Worm (Caenorhabditis elegans) whole organism, young adult: ENCODE measurements around the gene clc-27.
"Not testable (repeated sequence)": the region's sequence is repeated elsewhere in the genome, so short reads cannot be mapped to it uniquely, and the experiment has no call there.

ENCODE experiments used
- B0336.3 ChIP-seq: fragments of 200-800 bp; sonication (Bioruptor generic); IDR thresholded peaks from 2 replicates; pipeline ENCODE4 v1.3.6; 2022; ENCODE audit warnings: missing genetic modification characterization, missing compliant biosample characterization
- D2030.7 ChIP-seq: fragments of 200-800 bp; sonication (Bioruptor generic); IDR thresholded peaks from 2 replicates; pipeline ENCODE4 v1.3.6; 2022; ENCODE audit warnings: missing genetic modification reagents, missing genetic modification characterization, missing compliant biosample characterization
- F57C9.4 ChIP-seq: sonication (generic microtip); optimal IDR thresholded peaks from 2 replicates; lab custom pipeline; 2017; ENCODE audit warnings: mild to moderate bottlenecking, missing genetic modification characterization, missing compliant biosample characterization
- Y53G8AR.9 ChIP-seq: fragments of 200-800 bp; sonication (Bioruptor generic); conservative IDR thresholded peaks from 2 replicates; pipeline ENCODE4 v1.3.6; 2022; ENCODE audit warnings: missing genetic modification reagents, missing genetic modification characterization, missing compliant biosample characterization
- Y79H2A.3 ChIP-seq: fragments of 200-800 bp; sonication (Bioruptor generic); conservative IDR thresholded peaks from 2 replicates; pipeline ENCODE4 v1.3.6; 2022; ENCODE audit warnings: missing genetic modification reagents, missing genetic modification characterization, missing compliant biosample characterization
- bed-1 ChIP-seq: fragments of 200-800 bp; sonication (Bioruptor generic); IDR thresholded peaks from 2 replicates; pipeline ENCODE4 v1.3.6; 2022; ENCODE audit warnings: missing genetic modification reagents, missing genetic modification characterization, missing compliant biosample characterization
- ccch-3 ChIP-seq: fragments of 200-800 bp; sonication (Bioruptor generic); optimal IDR thresholded peaks from 2 replicates; lab custom pipeline; 2018; ENCODE audit warnings: mild to moderate bottlenecking, missing genetic modification characterization, missing compliant biosample characterization
- cebp-1 ChIP-seq, 2 experiments: fragments of 200-800 bp in 1 of 2; sonication (Bioruptor generic) in 1 of 2; sonication (generic microtip) in 1 of 2; IDR thresholded peaks in 1 of 2; optimal IDR thresholded peaks in 1 of 2; 2 replicates each; pipeline versions ENCODE4 v1.3.6 to Lab custom; 2017 to 2022; ENCODE audit warnings: missing compliant biosample characterization in 2 of 2, missing genetic modification characterization in 2 of 2, mild to moderate bottlenecking in 1 of 2, missing genetic modification reagents in 1 of 2, moderate library complexity in 1 of 2
- dpff-1 ChIP-seq: sonication (generic microtip); optimal IDR thresholded peaks from 2 replicates; lab custom pipeline; 2017; ENCODE audit warnings: mild to moderate bottlenecking, missing genetic modification characterization, missing compliant biosample characterization
- egrh-3 ChIP-seq: fragments of 200-800 bp; sonication (Bioruptor generic); IDR thresholded peaks from 2 replicates; pipeline ENCODE4 v1.3.6; 2022; ENCODE audit warnings: missing genetic modification reagents, missing genetic modification characterization, missing compliant biosample characterization
- ets-4 ChIP-seq: fragments of 200-800 bp; sonication (Bioruptor generic); optimal IDR thresholded peaks from 2 replicates; lab custom pipeline; 2018; ENCODE audit warnings: mild to moderate bottlenecking, missing genetic modification characterization, missing compliant biosample characterization
- him-1 ChIP-seq: sonication (generic microtip); optimal IDR thresholded peaks from 2 replicates; lab custom pipeline; 2016; ENCODE audit warnings: missing genotype, missing genetic modification reagents, missing genetic modification characterization, missing compliant biosample characterization
- hlh-12 ChIP-seq: sonication (generic microtip); optimal IDR thresholded peaks from 2 replicates; lab custom pipeline; 2016; ENCODE audit warnings: missing genetic modification characterization, missing compliant biosample characterization
- hmg-20 ChIP-seq: fragments of 200-800 bp; sonication (Bioruptor generic); IDR thresholded peaks from 2 replicates; pipeline ENCODE4 v1.3.6; 2022; ENCODE audit warnings: missing genetic modification reagents, missing genetic modification characterization, missing compliant biosample characterization
- hsf-1 ChIP-seq: fragments of 200-800 bp; sonication (Bioruptor generic); IDR thresholded peaks from 2 replicates; pipeline ENCODE4 v1.3.6; 2022; ENCODE audit warnings: missing genetic modification reagents, missing genetic modification characterization, missing compliant biosample characterization
- let-607 ChIP-seq, 2 experiments: fragments of 200-800 bp in 1 of 2; sonication (Bioruptor generic) in 1 of 2; sonication (generic microtip) in 1 of 2; optimal IDR thresholded peaks; 2 replicates each; lab custom pipeline; 2016 to 2018; ENCODE audit warnings: mild to moderate bottlenecking in 2 of 2, missing compliant biosample characterization in 2 of 2, missing genetic modification characterization in 2 of 2, moderate library complexity in 2 of 2, missing genotype in 1 of 2
- lin-26 ChIP-seq: fragments of 200-800 bp; sonication (Bioruptor generic); IDR thresholded peaks from 2 replicates; pipeline ENCODE4 v1.3.6; 2022; ENCODE audit warnings: missing genetic modification reagents, missing genetic modification characterization, missing compliant biosample characterization
- lsl-1 ChIP-seq: fragments of 200-800 bp; sonication (Bioruptor generic); optimal IDR thresholded peaks from 2 replicates; lab custom pipeline; 2018; ENCODE audit warnings: mild to moderate bottlenecking, missing genetic modification characterization, moderate library complexity, missing compliant biosample characterization
- madf-10 ChIP-seq: sonication (generic microtip); optimal IDR thresholded peaks from 2 replicates; lab custom pipeline; 2016; ENCODE audit warnings: mild to moderate bottlenecking, missing genetic modification characterization, missing compliant biosample characterization
- nfya-2 ChIP-seq: fragments of 200-800 bp; sonication (Bioruptor generic); IDR thresholded peaks from 2 replicates; pipeline ENCODE4 v1.3.6; 2022; ENCODE audit warnings: missing genetic modification reagents, missing genetic modification characterization, missing compliant biosample characterization
- nhr-80 ChIP-seq: sonication (generic microtip); optimal IDR thresholded peaks from 2 replicates; lab custom pipeline; 2016; ENCODE audit warnings: missing genetic modification characterization, missing compliant biosample characterization
- nhr-90 ChIP-seq: sonication (generic microtip); optimal IDR thresholded peaks from 2 replicates; lab custom pipeline; 2016; ENCODE audit warnings: missing genotype, mild to moderate bottlenecking, missing genetic modification characterization, missing compliant biosample characterization
- pbrm-1 ChIP-seq: fragments of 200-800 bp; sonication (Bioruptor generic); IDR thresholded peaks from 2 replicates; pipeline ENCODE4 v1.3.6; 2022; ENCODE audit warnings: missing genetic modification reagents, missing genetic modification characterization, missing compliant biosample characterization
- rpc-1 ChIP-seq, 2 experiments: fragments of 150-350 bp in 1 of 2; sonication (generic microtip) in 1 of 2; optimal IDR thresholded peaks; 2 replicates each; lab custom pipeline; 2014 to 2018; ENCODE audit warnings: missing biosample characterization in 1 of 2, missing genetic modification characterization in 1 of 2, missing genetic modification reagents in 1 of 2, missing genotype in 1 of 2
- sea-2 ChIP-seq: fragments of 200-800 bp; sonication (Bioruptor generic); IDR thresholded peaks from 2 replicates; pipeline ENCODE4 v1.3.6; 2022; ENCODE audit warnings: missing genetic modification characterization, missing compliant biosample characterization
- tbp1 ChIP-seq: fragments of 200-800 bp; sonication (Bioruptor generic); optimal IDR thresholded peaks from 2 replicates; lab custom pipeline; 2018; ENCODE audit warnings: mild to moderate bottlenecking, missing genetic modification characterization, missing compliant biosample characterization
- unc-62 ChIP-seq: fragments of 150-350 bp; optimal IDR thresholded peaks from 2 replicates; lab custom pipeline; 2014; ENCODE audit warnings: missing biosample characterization, missing genetic modification reagents, missing genetic modification characterization
- zfh-2 ChIP-seq: fragments of 200-800 bp; sonication (Bioruptor generic); conservative IDR thresholded peaks from 2 replicates; pipeline ENCODE4 v1.3.6; 2022; ENCODE audit warnings: missing genetic modification reagents, missing genetic modification characterization, missing compliant biosample characterization
- ztf-22 ChIP-seq: fragments of 200-800 bp; sonication (Bioruptor generic); optimal IDR thresholded peaks from 2 replicates; lab custom pipeline; 2018; ENCODE audit warnings: mild to moderate bottlenecking, missing genetic modification characterization, moderate library complexity, missing compliant biosample characterization
- ztf-6 ChIP-seq: fragments of 200-800 bp; sonication (Bioruptor generic); IDR thresholded peaks from 2 replicates; pipeline ENCODE4 v1.3.6; 2022; ENCODE audit warnings: missing genetic modification reagents, missing genetic modification characterization, missing compliant biosample characterization

The clc-27 gene

ce11 chrIII:1002510-1002909 is 5.7 kb upstream of the clc-27 start, which contains the start of gene clec-150:
Gene clec-150 (plus strand): TSS chrIII:1002707.
- TF ChIP-seq dpff-1 (no peak), hlh-12 (tag; lab: Kevin White, UChicago) (no peak), nhr-80 (tag; lab: Kevin White, UChicago) (peak; percentile 93), pbrm-1 (no peak), ztf-6 (GFP tag; lab: Robert Waterston, UW) (no peak), hsf-1 (GFP tag; lab: Robert Waterston, UW) (no peak), nfya-2 (GFP tag; lab: Robert Waterston, UW) (no peak), bed-1 (no peak), B0336.3 (GFP tag; lab: Robert Waterston, UW) (no peak), nhr-90 (tag; lab: Kevin White, UChicago) (peak; percentile 22), hmg-20 (GFP tag; lab: Robert Waterston, UW) (no peak), let-607 (tag; optimal IDR thresholded peaks at IDR 0.05; lab: Kevin White, UChicago) (peak; percentile 15 to 85), madf-10 (tag; lab: Kevin White, UChicago) (peak; percentile 1), cebp-1 (GFP tag; IDR thresholded peaks at IDR 0.05; lab: Robert Waterston, UW) (no peak), cebp-1 (tag; optimal IDR thresholded peaks at IDR 0.05; lab: Kevin White, UChicago) (peak; percentile 18), rpc-1 (optimal IDR thresholded peaks at IDR 0.05; lab: Kevin White, UChicago) (no peak), rpc-1 (tag; optimal IDR thresholded peaks at IDR 0.05; lab: Kevin White, UChicago) (no peak), sea-2 (no peak), ccch-3 (GFP tag; lab: Kevin White, UChicago) (no peak), unc-62 (GFP tag; lab: Kevin White, UChicago) (peak; percentile 18), F57C9.4 (tag; lab: Kevin White, UChicago) (no peak), ztf-22 (GFP tag; lab: Kevin White, UChicago) (no peak), tbp1 (GFP tag; lab: Kevin White, UChicago) (peak; percentile 1), ets-4 (peak; percentile 22)

- TF ChIP-seq cebp-1 (GFP tag; IDR thresholded peaks at IDR 0.05; lab: Robert Waterston, UW) (peak; percentile 57; the same call in 1 of the 2 replicates), cebp-1 (tag; optimal IDR thresholded peaks at IDR 0.05; lab: Kevin White, UChicago) (peak; percentile 92), him-1 (tag; lab: Kevin White, UChicago) (no peak)
These were observed 3.7 kb upstream of the clc-27 start for ce11 chrIII:1004464-1004863.

DNA sequence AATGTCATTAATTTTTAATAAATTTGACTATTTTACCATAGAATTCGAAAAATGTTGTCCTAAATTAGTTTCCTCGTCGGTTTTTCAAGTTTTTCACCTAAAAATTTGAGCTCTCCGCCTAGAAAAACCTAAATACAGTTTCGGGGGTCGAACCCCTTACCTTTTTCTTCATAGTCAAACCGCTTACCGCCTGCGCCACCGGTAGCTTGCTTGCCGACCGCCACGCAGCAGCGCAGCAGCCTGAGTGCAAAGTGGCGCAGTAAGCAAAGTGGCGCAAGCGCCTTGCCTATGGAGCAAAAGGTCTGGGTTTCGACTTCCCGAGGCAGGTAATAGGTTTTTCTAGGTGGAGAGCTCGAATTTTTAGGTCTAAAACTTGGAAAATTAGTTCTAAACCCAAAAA is 2.0 kb upstream of the clc-27 start:
- not testable (repeated sequence) for TF ChIP-seq rpc-1 (optimal IDR thresholded peaks at IDR 0.05; lab: Kevin White, UChicago)
- TF ChIP-seq rpc-1 (tag; optimal IDR thresholded peaks at IDR 0.05; lab: Kevin White, UChicago), result peak; percentile 47
- TF ChIP-seq egrh-3, result peak; percentile 72
- peak; percentile 62 for TF ChIP-seq tbp1 (GFP tag; lab: Kevin White, UChicago)
- TF ChIP-seq, all 124 proteins: peak for 3; not testable (repeated sequence) for 121

- no peak for TF ChIP-seq rpc-1 (optimal IDR thresholded peaks at IDR 0.05; lab: Kevin White, UChicago)
- peak; percentile 40 for TF ChIP-seq rpc-1 (tag; optimal IDR thresholded peaks at IDR 0.05; lab: Kevin White, UChicago)
- peak; percentile 39; the same call in 1 of the 2 replicates for TF ChIP-seq D2030.7 (GFP tag; lab: Robert Waterston, UW)
- TF ChIP-seq tbp1 (GFP tag; lab: Kevin White, UChicago), result peak; percentile 72
- no peak for TF ChIP-seq Y53G8AR.9
- TF ChIP-seq zfh-2, result 0 out of 2 replicates have a peak, but pooled peaks have one; percentile 46
- TF ChIP-seq lsl-1 (GFP tag; lab: Kevin White, UChicago), result peak; percentile 5
These were observed 867 bp upstream of the clc-27 start for ce11 chrIII:1007143-1007905.

- TF ChIP-seq egrh-3, result peak; percentile 38; the same call in 1 of the 2 replicates
- TF ChIP-seq Y79H2A.3, result 0 out of 2 replicates have a peak, but pooled peaks have one; percentile 22
- TF ChIP-seq rpc-1 (optimal IDR thresholded peaks at IDR 0.05; lab: Kevin White, UChicago), result not testable (repeated sequence)
- peak; percentile 22 for TF ChIP-seq rpc-1 (tag; optimal IDR thresholded peaks at IDR 0.05; lab: Kevin White, UChicago)
- TF ChIP-seq lin-26 (GFP tag; lab: Robert Waterston, UW), result 0 out of 2 replicates have a peak, but pooled peaks have one; percentile 52
- TF ChIP-seq tbp1 (GFP tag; lab: Kevin White, UChicago), result peak; percentile 26
- TF ChIP-seq zfh-2, result 0 out of 2 replicates have a peak, but pooled peaks have one; percentile 16
These were observed 843 bp downstream of the clc-27 start for ce11 chrIII:1009034-1009433.
